Worm (Caenorhabditis elegans): ENCODE results near the gene nduf-2.2.

DNA sequence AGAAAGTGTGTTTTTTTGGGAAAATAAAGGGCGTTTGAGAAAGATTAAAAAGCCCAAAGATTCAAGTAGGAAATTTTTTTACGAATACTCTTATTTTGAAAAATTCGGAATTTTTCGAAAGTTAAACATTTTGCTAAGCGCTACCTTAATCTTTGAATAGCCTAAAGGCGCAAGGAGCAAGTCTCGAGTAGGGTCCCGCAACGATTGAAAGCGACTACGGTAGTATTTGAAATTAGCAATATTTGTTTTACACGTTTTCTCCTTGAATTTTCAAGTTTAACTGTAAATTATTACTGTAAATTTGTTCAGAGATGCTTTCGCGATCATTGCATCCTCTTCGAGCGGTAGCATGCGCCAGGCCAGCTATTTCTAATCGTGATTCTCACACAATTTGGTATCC is at the start of gene nduf-2.2:
- TF ChIP-seq ztf-3 (GFP tag; optimal IDR thresholded peaks at IDR 0.05) = no peak
- TF ChIP-seq pha-4 (tag; optimal IDR thresholded peaks at IDR 0.05) = no peak
- no peak for TF ChIP-seq Y53G8AR.9 (GFP tag; conservative IDR thresholded peaks at IDR 0.05)
- no peak for TF ChIP-seq egl-44 (GFP tag; IDR thresholded peaks at IDR 0.05)
- no peak for TF ChIP-seq nfyb-1 (GFP tag; IDR thresholded peaks at IDR 0.05)
- TF ChIP-seq attf-6 (GFP tag; IDR thresholded peaks at IDR 0.05) = no peak
- no peak for TF ChIP-seq cebp-1 (GFP tag; IDR thresholded peaks at IDR 0.05)
- TF ChIP-seq cebp-1 (tag; optimal IDR thresholded peaks at IDR 0.05) = no peak
- no peak for TF ChIP-seq ccch-3 (GFP tag; optimal IDR thresholded peaks at IDR 0.05)
- no peak for TF ChIP-seq ama-1 (optimal IDR thresholded peaks at IDR 0.05)
- no peak for TF ChIP-seq ama-1 (GFP tag; optimal IDR thresholded peaks at IDR 0.05)
- TF ChIP-seq lag-1 (GFP tag; IDR thresholded peaks at IDR 0.05) = no peak
- TF ChIP-seq madf-6 (GFP tag; IDR thresholded peaks at IDR 0.05) = peak; percentile 67
- no peak for TF ChIP-seq F57C9.4 (tag; optimal IDR thresholded peaks at IDR 0.05)

All from whole organism, young adult.